Worm (Caenorhabditis elegans) whole organism, L3 larva: ENCODE results near the gene tat-4.

Source experiments
- ama-1 ChIP-seq: fragments of 150-350 bp; optimal IDR thresholded peaks from 2 replicates; lab custom pipeline; 2018
- nhr-77 ChIP-seq: fragments of 150-350 bp; optimal IDR thresholded peaks from 2 replicates; lab custom pipeline; 2014; ENCODE audit warnings: missing biosample characterization, missing genetic modification characterization

ce11 chrII:6273916-6274315 is 29.8 kb upstream of the tat-4 start, which contains the start of gene bpl-1:
- TF ChIP-seq ama-1 (lab: Kevin White, UChicago) (no peak), nhr-77 (no peak)
